Fruit fly (Drosophila melanogaster) whole organism, embryonic: ENCODE data around the gene FipoQ.

Experiments
- Atf-2 ChIP-seq: fragments of 200-800 bp; sonication (Bioruptor generic); optimal IDR thresholded peaks from 2 replicates; lab custom pipeline; 2016; ENCODE audit warnings: missing biosample characterization, missing genetic modification characterization
- CG10366 ChIP-seq: fragments of 200-800 bp; sonication (Bioruptor generic); IDR thresholded peaks from 2 replicates; pipeline ENCODE4 v1.3.6; 2022; ENCODE audit warnings: missing biosample characterization, missing genetic modification characterization
- CG10431 ChIP-seq: fragments of 200-800 bp; sonication (Bioruptor generic); optimal IDR thresholded peaks from 3 replicates; lab custom pipeline; 2018; ENCODE audit warnings: missing biosample characterization, mild to moderate bottlenecking, missing genetic modification characterization
- CG11247 ChIP-seq: fragments of 200-800 bp; sonication (Bioruptor generic); IDR thresholded peaks from 2 replicates; pipeline ENCODE4 v1.3.6; 2022; ENCODE audit warnings: missing biosample characterization, missing genetic modification characterization
- CG12071 ChIP-seq: fragments of 200-800 bp; sonication (Bioruptor generic); optimal IDR thresholded peaks from 3 replicates; lab custom pipeline; 2018; ENCODE audit warnings: missing biosample characterization, mild to moderate bottlenecking, missing genetic modification characterization
- CG13424 ChIP-seq: fragments of 200-800 bp; sonication (Bioruptor generic); optimal IDR thresholded peaks from 2 replicates; lab custom pipeline; 2019; ENCODE audit warnings: missing biosample characterization, mild to moderate bottlenecking, missing genetic modification characterization, moderate library complexity
- CG14710 ChIP-seq: fragments of 200-800 bp; sonication (Bioruptor generic); optimal IDR thresholded peaks from 3 replicates; lab custom pipeline; 2019; ENCODE audit warnings: missing biosample characterization, mild to moderate bottlenecking, missing genetic modification characterization, moderate library complexity
- CG1603 ChIP-seq: fragments of 200-800 bp; sonication (Bioruptor generic); optimal IDR thresholded peaks from 2 replicates; lab custom pipeline; 2019; ENCODE audit warnings: missing biosample characterization, mild to moderate bottlenecking, missing genetic modification characterization, moderate library complexity
- CG18262 ChIP-seq: fragments of 200-800 bp; optimal IDR thresholded peaks from 3 replicates; lab custom pipeline; 2019; ENCODE audit warnings: missing biosample characterization, mild to moderate bottlenecking, missing genetic modification characterization, moderate library complexity
- CG18599 ChIP-seq: fragments of 200-800 bp; sonication (Bioruptor generic); optimal IDR thresholded peaks from 3 replicates; lab custom pipeline; 2017; ENCODE audit warnings: missing biosample characterization, missing genetic modification characterization, mild to moderate bottlenecking, moderate library complexity, missing genetic modification reagents
- CG2202 ChIP-seq: fragments of 200-800 bp; sonication (Bioruptor generic); optimal IDR thresholded peaks from 2 replicates; lab custom pipeline; 2018; ENCODE audit warnings: missing biosample characterization, mild to moderate bottlenecking, missing genetic modification characterization
- CG3281 ChIP-seq: fragments of 200-800 bp; sonication (Bioruptor generic); optimal IDR thresholded peaks from 3 replicates; lab custom pipeline; 2017; ENCODE audit warnings: missing biosample characterization, mild to moderate bottlenecking, missing genetic modification characterization
- CG43689 ChIP-seq: fragments of 200-800 bp; sonication (Bioruptor generic); IDR thresholded peaks from 2 replicates; pipeline ENCODE4 v1.3.6; 2022; ENCODE audit warnings: missing biosample characterization, missing genetic modification characterization
- CG4730 ChIP-seq: fragments of 200-800 bp; sonication (Bioruptor generic); IDR thresholded peaks from 2 replicates; pipeline ENCODE4 v1.3.6; 2022; ENCODE audit warnings: missing biosample characterization, missing genetic modification characterization
- CG6683 ChIP-seq: fragments of 200-800 bp; sonication (Bioruptor generic); optimal IDR thresholded peaks from 2 replicates; lab custom pipeline; 2017; ENCODE audit warnings: missing biosample characterization, mild to moderate bottlenecking, missing genetic modification characterization, missing genetic modification reagents
- CG6765 ChIP-seq: fragments of 200-800 bp; sonication (Bioruptor generic); optimal IDR thresholded peaks from 3 replicates; lab custom pipeline; 2017; ENCODE audit warnings: missing biosample characterization, mild to moderate bottlenecking, missing genetic modification characterization
- CG7372 ChIP-seq: fragments of 200-800 bp; sonication (Bioruptor generic); IDR thresholded peaks from 2 replicates; pipeline ENCODE4 v1.3.6; 2022; ENCODE audit warnings: missing biosample characterization, missing genetic modification characterization
- CG8290 ChIP-seq, 3 experiments: fragments of 200-800 bp; sonication (Bioruptor generic); optimal IDR thresholded peaks; 2 replicates each; lab custom pipeline; 2016 to 2019; ENCODE audit warnings: missing biosample characterization in 3 of 3, missing genetic modification characterization in 3 of 3, mild to moderate bottlenecking in 2 of 3, moderate library complexity in 1 of 3
- CG9876 ChIP-seq: fragments of 200-800 bp; sonication (Bioruptor generic); optimal IDR thresholded peaks from 2 replicates; lab custom pipeline; 2016; ENCODE audit warnings: missing biosample characterization, missing genetic modification characterization
- CoRest ChIP-seq: fragments of 200-800 bp; sonication (Bioruptor generic); optimal IDR thresholded peaks from 3 replicates; lab custom pipeline; 2018; ENCODE audit warnings: missing biosample characterization, mild to moderate bottlenecking, missing genetic modification characterization, moderate library complexity
- D ChIP-seq, 2 experiments: fragments of 200-800 bp in 1 of 2; fragments of >200 bp in 1 of 2; sonication (Bioruptor generic) in 1 of 2; optimal IDR thresholded peaks; 2 replicates in 1 of 2; 3 replicates in 1 of 2; lab custom pipeline; 2017; ENCODE audit warnings: mild to moderate bottlenecking in 1 of 2, missing biosample characterization in 1 of 2, missing genetic modification characterization in 1 of 2, missing genetic modification reagents in 1 of 2
- H15 ChIP-seq: fragments of 200-800 bp; sonication (Bioruptor generic); IDR thresholded peaks from 3 replicates; pipeline ENCODE4 v1.3.6; 2022; ENCODE audit warnings: missing biosample characterization, missing genetic modification characterization
- Hand ChIP-seq: fragments of 200-800 bp; sonication (Bioruptor generic); optimal IDR thresholded peaks from 2 replicates; lab custom pipeline; 2017; ENCODE audit warnings: mild to moderate bottlenecking, missing biosample characterization, missing genetic modification reagents, missing genetic modification characterization
- Lpt ChIP-seq: fragments of >200 bp; optimal IDR thresholded peaks from 2 replicates; lab custom pipeline; 2018; ENCODE audit warnings: missing biosample characterization, missing genetic modification characterization
- PHDP ChIP-seq: fragments of 200-800 bp; sonication (Bioruptor generic); optimal IDR thresholded peaks from 3 replicates; lab custom pipeline; 2018; ENCODE audit warnings: missing biosample characterization, mild to moderate bottlenecking, missing genetic modification characterization, moderate library complexity
- Sry-δ ChIP-seq: fragments of 200-800 bp; sonication (Bioruptor generic); optimal IDR thresholded peaks from 2 replicates; lab custom pipeline; 2016; ENCODE audit warnings: missing biosample characterization, missing genetic modification characterization
- Stat92E ChIP-seq, 3 experiments: fragments of >200 bp in 2 of 3; fragments of 200-800 bp in 1 of 3; sonication (Bioruptor generic) in 1 of 3; optimal IDR thresholded peaks; 2 replicates each; lab custom pipeline; 2017 to 2019; ENCODE audit warnings: missing biosample characterization in 3 of 3, missing genetic modification characterization in 3 of 3, mild to moderate bottlenecking in 1 of 3, moderate library complexity in 1 of 3
- Usf ChIP-seq: fragments of 200-800 bp; sonication (Bioruptor generic); optimal IDR thresholded peaks from 2 replicates; lab custom pipeline; 2017; ENCODE audit warnings: missing genotype, missing biosample characterization, missing genetic modification characterization
- ara ChIP-seq: fragments of 200-800 bp; sonication (Bioruptor generic); IDR thresholded peaks from 2 replicates; pipeline ENCODE4 v1.3.6; 2022; ENCODE audit warnings: missing biosample characterization, missing genetic modification characterization
- bbx ChIP-seq: fragments of 200-800 bp; sonication (Bioruptor generic); IDR thresholded peaks from 2 replicates; pipeline ENCODE4 v1.3.6; 2022; ENCODE audit warnings: missing biosample characterization, missing genetic modification characterization; ENCODE audit not compliant: partially characterized antibody
- bsh ChIP-seq, 2 experiments: fragments of 200-800 bp; sonication (Bioruptor generic); optimal IDR thresholded peaks; 2 replicates each; lab custom pipeline; 2017 to 2018; ENCODE audit warnings: mild to moderate bottlenecking in 2 of 2, missing biosample characterization in 2 of 2, missing genetic modification characterization in 2 of 2, moderate library complexity in 1 of 2
- dysf ChIP-seq: fragments of 200-800 bp; sonication (Bioruptor generic); IDR thresholded peaks from 3 replicates; pipeline ENCODE4 v1.3.6; 2022; ENCODE audit warnings: missing biosample characterization, missing genetic modification characterization
- ems ChIP-seq: fragments of 200-800 bp; sonication (Bioruptor generic); optimal IDR thresholded peaks from 3 replicates; lab custom pipeline; 2016; ENCODE audit warnings: missing biosample characterization, missing genetic modification characterization
- fd102C ChIP-seq: fragments of 200-800 bp; sonication (Bioruptor generic); optimal IDR thresholded peaks from 2 replicates; lab custom pipeline; 2018; ENCODE audit warnings: missing biosample characterization, mild to moderate bottlenecking, missing genetic modification characterization, moderate library complexity
- fd64A ChIP-seq: fragments of 200-800 bp; sonication (Bioruptor generic); optimal IDR thresholded peaks from 3 replicates; lab custom pipeline; 2018; ENCODE audit warnings: missing biosample characterization, mild to moderate bottlenecking, missing genetic modification characterization
- grn ChIP-seq: fragments of 200-800 bp; sonication (Bioruptor generic); optimal IDR thresholded peaks from 3 replicates; lab custom pipeline; 2017; ENCODE audit warnings: missing biosample characterization, missing genetic modification characterization
- ham ChIP-seq: fragments of 200-800 bp; sonication (Bioruptor generic); IDR thresholded peaks from 2 replicates; pipeline ENCODE4 v1.3.6; 2022; ENCODE audit warnings: missing biosample characterization, missing genetic modification characterization
- kah ChIP-seq: fragments of 200-800 bp; sonication (Bioruptor generic); optimal IDR thresholded peaks from 2 replicates; lab custom pipeline; 2018; ENCODE audit warnings: missing biosample characterization, mild to moderate bottlenecking, missing genetic modification characterization
- ken ChIP-seq: fragments of 200-800 bp; sonication (Bioruptor generic); IDR thresholded peaks from 3 replicates; pipeline ENCODE4 v1.3.6; 2022; ENCODE audit warnings: missing biosample characterization, missing genetic modification characterization
- lov ChIP-seq, 2 experiments: fragments of 200-800 bp in 1 of 2; fragments of >200 bp in 1 of 2; sonication (Bioruptor generic) in 1 of 2; IDR thresholded peaks in 1 of 2; optimal IDR thresholded peaks in 1 of 2; 2 replicates in 1 of 2; 3 replicates in 1 of 2; pipeline versions ENCODE4 v1.3.6 to Lab custom; 2017 to 2022; ENCODE audit warnings: missing biosample characterization in 1 of 2, missing genetic modification characterization in 1 of 2
- nmo ChIP-seq: fragments of 200-800 bp; sonication (Bioruptor generic); optimal IDR thresholded peaks from 2 replicates; lab custom pipeline; 2018; ENCODE audit warnings: missing biosample characterization, mild to moderate bottlenecking, missing genetic modification characterization, moderate library complexity
- pfk ChIP-seq: fragments of 200-800 bp; sonication (Bioruptor generic); optimal IDR thresholded peaks from 2 replicates; lab custom pipeline; 2018; ENCODE audit warnings: missing biosample characterization, mild to moderate bottlenecking, missing genetic modification characterization, moderate library complexity
- pho ChIP-seq: fragments of 200-800 bp; sonication (Bioruptor generic); optimal IDR thresholded peaks from 2 replicates; lab custom pipeline; 2016; ENCODE audit warnings: missing biosample characterization, missing genetic modification characterization
- sd ChIP-seq: fragments of 200-800 bp; sonication (Bioruptor generic); optimal IDR thresholded peaks from 3 replicates; lab custom pipeline; 2018; ENCODE audit warnings: missing biosample characterization, mild to moderate bottlenecking, missing genetic modification characterization, moderate library complexity
- sens ChIP-seq: fragments of 200-800 bp; sonication (Bioruptor generic); peaks from one replicate; lab custom pipeline; 2016; ENCODE audit warnings: missing biosample characterization, missing genetic modification characterization
- sisA ChIP-seq: fragments of 200-800 bp; sonication (Bioruptor generic); IDR thresholded peaks from 2 replicates; pipeline ENCODE4 v1.3.6; 2022; ENCODE audit warnings: missing biosample characterization, missing genetic modification characterization
- slou ChIP-seq: fragments of 200-800 bp; sonication (Bioruptor generic); optimal IDR thresholded peaks from 3 replicates; lab custom pipeline; 2016; ENCODE audit warnings: missing biosample characterization, missing genetic modification characterization
- sob ChIP-seq: fragments of 200-800 bp; sonication (Bioruptor generic); IDR thresholded peaks from 2 replicates; pipeline ENCODE4 v1.3.6; 2022; ENCODE audit warnings: missing biosample characterization, missing genetic modification characterization
- usp ChIP-seq: fragments of >200 bp; optimal IDR thresholded peaks from 2 replicates; lab custom pipeline; 2017; ENCODE audit warnings: missing biosample characterization, missing genetic modification characterization
- vfl ChIP-seq: fragments of 200-800 bp; sonication (Bioruptor generic); optimal IDR thresholded peaks from 2 replicates; lab custom pipeline; 2016; ENCODE audit warnings: missing biosample characterization, missing genetic modification characterization

The FipoQ gene

DNA sequence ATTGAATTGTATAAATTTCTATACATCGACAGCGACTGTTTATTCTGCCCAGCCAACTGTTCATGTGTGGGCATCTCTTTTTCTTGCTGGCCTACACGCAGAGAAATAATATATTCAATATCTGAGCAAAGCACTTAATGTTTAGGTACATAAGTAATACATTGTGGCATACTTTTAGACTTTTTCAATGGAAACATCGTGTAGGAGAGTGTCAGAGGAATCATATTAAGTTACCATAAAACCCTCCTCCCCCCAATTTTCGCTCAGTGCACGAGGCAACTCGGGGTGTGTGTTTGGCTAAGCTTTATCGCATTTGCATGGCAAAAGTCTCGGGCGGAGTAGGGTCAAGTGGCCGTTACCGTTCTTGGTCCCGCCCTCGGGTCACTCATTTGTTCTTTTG is 24.5 kb upstream of the FipoQ start (continued):
- TF ChIP-seq CoRest (tag; lab: Kevin White, UChicago), result no peak
- TF ChIP-seq CG11247 (GFP tag; lab: Robert Waterston, UW), result no peak
- TF ChIP-seq CG6765 (GFP tag; lab: Kevin White, UChicago), result no peak
- TF ChIP-seq pfk (GFP tag; lab: Kevin White, UChicago), result no peak
- TF ChIP-seq CG7372 (GFP tag; lab: Robert Waterston, UW), result no peak
- TF ChIP-seq usp (GFP tag; lab: Kevin White, UChicago), result no peak
- no peak for TF ChIP-seq ken (GFP tag; lab: Robert Waterston, UW)
- TF ChIP-seq ems (GFP tag; lab: Kevin White, UChicago), result no peak
- no peak for TF ChIP-seq Sry-δ
- no peak for TF ChIP-seq CG10431 (GFP tag; lab: Kevin White, UChicago)
- no peak for TF ChIP-seq CG4730 (GFP tag; lab: Robert Waterston, UW)
- TF ChIP-seq CG8290 (GFP tag; optimal IDR thresholded peaks at IDR 0.05; lab: Kevin White, UChicago), result no peak
- peak in 1 of 2 experiments; percentile 42 for TF ChIP-seq CG8290 (tag; optimal IDR thresholded peaks at IDR 0.05; lab: Kevin White, UChicago)
- no peak for TF ChIP-seq Atf-2
- TF ChIP-seq CG6683 (GFP tag; lab: Kevin White, UChicago), result no peak
- TF ChIP-seq H15 (GFP tag; lab: Robert Waterston, UW), result no peak
- no peak for TF ChIP-seq lov (optimal IDR thresholded peaks at IDR 0.05; lab: Kevin White, UChicago)
- no peak for TF ChIP-seq lov (GFP tag; IDR thresholded peaks at IDR 0.05; lab: Robert Waterston, UW)
- TF ChIP-seq CG14710 (tag; lab: Kevin White, UChicago), result no peak
- no peak for TF ChIP-seq ham (GFP tag; lab: Robert Waterston, UW)
- no peak for TF ChIP-seq sisA (GFP tag; lab: Robert Waterston, UW)
- TF ChIP-seq PHDP (tag; lab: Kevin White, UChicago), result peak; percentile 1
- TF ChIP-seq CG12071, result no peak
- TF ChIP-seq sens, result peak; percentile 47
- TF ChIP-seq CG18262, result no peak
- TF ChIP-seq slou (GFP tag; lab: Kevin White, UChicago), result no peak
- TF ChIP-seq D (optimal IDR thresholded peaks at IDR 0.05; lab: Kevin White, UChicago), result no peak
- TF ChIP-seq D (GFP tag; optimal IDR thresholded peaks at IDR 0.05; lab: Kevin White, UChicago), result no peak
- TF ChIP-seq fd64A (GFP tag; lab: Kevin White, UChicago), result no peak
- no peak for TF ChIP-seq sd
- no peak for TF ChIP-seq Stat92E (GFP tag; optimal IDR thresholded peaks at IDR 0.05; lab: Kevin White, UChicago)
- no peak for TF ChIP-seq CG43689 (GFP tag; lab: Robert Waterston, UW)
- no peak for TF ChIP-seq CG10366
- peak in 1 of 2 experiments; percentile 41 for TF ChIP-seq bsh (GFP tag; optimal IDR thresholded peaks at IDR 0.05; lab: Kevin White, UChicago)
- no peak for TF ChIP-seq dysf (GFP tag; lab: Robert Waterston, UW)
- no peak for TF ChIP-seq CG18599 (GFP tag; lab: Kevin White, UChicago)
- TF ChIP-seq bbx, result no peak
- no peak for TF ChIP-seq CG3281 (GFP tag; lab: Kevin White, UChicago)
- no peak for TF ChIP-seq ara (GFP tag; lab: Robert Waterston, UW)
- no peak for TF ChIP-seq fd102C
- no peak for TF ChIP-seq CG13424
- TF ChIP-seq CG9876 (GFP tag; lab: Kevin White, UChicago), result no peak
- TF ChIP-seq kah (GFP tag; lab: Kevin White, UChicago), result no peak
- no peak for TF ChIP-seq pho
- TF ChIP-seq Usf, result no peak
- no peak for TF ChIP-seq grn (GFP tag; lab: Kevin White, UChicago)
- TF ChIP-seq Hand, result no peak
- no peak for TF ChIP-seq nmo (GFP tag; lab: Kevin White, UChicago)
- TF ChIP-seq vfl (GFP tag; lab: Kevin White, UChicago), result no peak
- peak; percentile 8 for TF ChIP-seq CG1603
- TF ChIP-seq Lpt, result no peak
- no peak for TF ChIP-seq CG2202 (tag; lab: Kevin White, UChicago)
- TF ChIP-seq sob, result no peak
